Worm (Caenorhabditis elegans): ENCODE data around the gene srv-22.
A peak's percentile ranks its signal among the peaks of the same experiment; 100 is the strongest.

The srv-22 gene

ce11 chrIV:5855608-5856007, 24.1 kb downstream of the srv-22 start:
- no peak for TF ChIP-seq C34F6.9 (tag; optimal IDR thresholded peaks at IDR 0.05)
- TF ChIP-seq unc-39 (tag; optimal IDR thresholded peaks at IDR 0.05), result no peak
- TF ChIP-seq lin-11 (tag; optimal IDR thresholded peaks at IDR 0.05), result no peak
- TF ChIP-seq ceh-82 (tag; optimal IDR thresholded peaks at IDR 0.05), result no peak
- no peak for TF ChIP-seq skn-1 (tag; optimal IDR thresholded peaks at IDR 0.05)
- TF ChIP-seq elt-3 (tag; optimal IDR thresholded peaks at IDR 0.05), result no peak
- TF ChIP-seq ztf-11 (tag; optimal IDR thresholded peaks at IDR 0.05), result no peak
- TF ChIP-seq mdl-1 (tag; optimal IDR thresholded peaks at IDR 0.05), result no peak
- no peak for TF ChIP-seq sma-9 (GFP tag; optimal IDR thresholded peaks at IDR 0.05)
- TF ChIP-seq sma-9 (tag; optimal IDR thresholded peaks at IDR 0.05), result no peak
- TF ChIP-seq lin-39 (tag; optimal IDR thresholded peaks at IDR 0.05), result no peak
- no peak for TF ChIP-seq crh-2 (tag; optimal IDR thresholded peaks at IDR 0.05)
- no peak for TF ChIP-seq unc-55 (GFP tag; optimal IDR thresholded peaks at IDR 0.05)
- TF ChIP-seq unc-62 (GFP tag; optimal IDR thresholded peaks at IDR 0.05), result no peak
- TF ChIP-seq Y55F3AM.14 (GFP tag; optimal IDR thresholded peaks at IDR 0.05), result no peak

- TF ChIP-seq sma-3 (GFP tag; optimal IDR thresholded peaks at IDR 0.05) (no peak), nhr-129 (tag; optimal IDR thresholded peaks at IDR 0.05) (no peak), lsy-2 (tag; optimal IDR thresholded peaks at IDR 0.05) (no peak)
Observed at ce11 chrIV:5850765-5851377, 28.9 kb downstream of the srv-22 start.

ce11 chrIV:5847986-5848707, 31.6 kb downstream of the srv-22 start, which contains the start of gene sams-3:
Gene sams-3, plus strand, starts transcription at chrIV:5848657.
- TF ChIP-seq C34F6.9 (tag; optimal IDR thresholded peaks at IDR 0.05), result peak; percentile 60
- TF ChIP-seq nhr-25 (tag; optimal IDR thresholded peaks at IDR 0.05), result peak; percentile 22
- TF ChIP-seq ama-1 (optimal IDR thresholded peaks at IDR 0.05), result no peak
- TF ChIP-seq gmeb-1 (tag; optimal IDR thresholded peaks at IDR 0.05), result peak; percentile 64
- TF ChIP-seq sma-9 (GFP tag; optimal IDR thresholded peaks at IDR 0.05), result peak; percentile 45
- no peak for TF ChIP-seq sma-9 (tag; optimal IDR thresholded peaks at IDR 0.05)
- TF ChIP-seq nhr-129 (tag; optimal IDR thresholded peaks at IDR 0.05), result peak; percentile 27
- TF ChIP-seq lsy-2 (tag; optimal IDR thresholded peaks at IDR 0.05), result peak; percentile 42 to 68
- TF ChIP-seq nhr-11 (tag; optimal IDR thresholded peaks at IDR 0.05), result no peak

- no peak for TF ChIP-seq snpc-4 (tag; optimal IDR thresholded peaks at IDR 0.05)
- no peak for TF ChIP-seq nhr-25 (tag; optimal IDR thresholded peaks at IDR 0.05)
- no peak for TF ChIP-seq zag-1 (tag; optimal IDR thresholded peaks at IDR 0.05)
- TF ChIP-seq blmp-1 (tag; optimal IDR thresholded peaks at IDR 0.05; ENCODE audit: insufficient read depth), result no peak
- no peak for TF ChIP-seq ztf-11 (tag; optimal IDR thresholded peaks at IDR 0.05)
- no peak for TF ChIP-seq sem-4 (tag; optimal IDR thresholded peaks at IDR 0.05)
- TF ChIP-seq egl-27 (tag; optimal IDR thresholded peaks at IDR 0.05), result no peak
Observed at ce11 chrIV:5846269-5846668, 33.5 kb downstream of the srv-22 start, which contains the start of gene sams-4. Gene sams-4, minus strand, starts transcription at chrIV:5846369.

- TF ChIP-seq nhr-237 (tag; optimal IDR thresholded peaks at IDR 0.05), result no peak
- TF ChIP-seq fos-1 (tag; optimal IDR thresholded peaks at IDR 0.05), result no peak
- TF ChIP-seq nhr-77 (tag; optimal IDR thresholded peaks at IDR 0.05), result no peak
- TF ChIP-seq lin-11 (tag; optimal IDR thresholded peaks at IDR 0.05), result no peak
- no peak for TF ChIP-seq nhr-25 (tag; optimal IDR thresholded peaks at IDR 0.05)
- no peak for TF ChIP-seq blmp-1 (tag; optimal IDR thresholded peaks at IDR 0.05; ENCODE audit: insufficient read depth)
- no peak for TF ChIP-seq R02D3.7 (tag; optimal IDR thresholded peaks at IDR 0.05)
- TF ChIP-seq nhr-10 (tag; optimal IDR thresholded peaks at IDR 0.05), result no peak
- TF ChIP-seq sma-3 (GFP tag; optimal IDR thresholded peaks at IDR 0.05), result no peak
- no peak for TF ChIP-seq nhr-6 (tag; optimal IDR thresholded peaks at IDR 0.05)
- TF ChIP-seq unc-62 (GFP tag; optimal IDR thresholded peaks at IDR 0.05), result no peak
- no peak for TF ChIP-seq nhr-129 (tag; optimal IDR thresholded peaks at IDR 0.05)
- TF ChIP-seq nhr-11 (tag; optimal IDR thresholded peaks at IDR 0.05), result no peak
- TF ChIP-seq ama-1 (optimal IDR thresholded peaks at IDR 0.05), result no peak
- no peak for TF ChIP-seq ztf-1 (GFP tag; conservative IDR thresholded peaks at IDR 0.05)
- no peak for TF ChIP-seq egl-27 (tag; optimal IDR thresholded peaks at IDR 0.05)
- TF ChIP-seq zag-1 (tag; optimal IDR thresholded peaks at IDR 0.05), result no peak
- TF ChIP-seq sma-9 (GFP tag; optimal IDR thresholded peaks at IDR 0.05), result no peak
- TF ChIP-seq sma-9 (tag; optimal IDR thresholded peaks at IDR 0.05), result no peak
- no peak for TF ChIP-seq snpc-4 (tag; optimal IDR thresholded peaks at IDR 0.05)
Observed at ce11 chrIV:5842905-5843304, 36.8 kb downstream of the srv-22 start.
